2 fruit fly cellular contexts compared by ENCODE assay signal in genomic region chr3R:30756191-30756590, dm6.
TF ChIP-seq lines count a peak whose summit lies in the region.

No protein-coding gene starts in this region.

TF ChIP-seq in whole organism, prepupa, 60 proteins besides CTCF, POLR2A, EP300 and RAD21 (continues in another document):
- peak; percentile 2 for TF ChIP-seq Eip75B (GFP tag; optimal IDR thresholded peaks at IDR 0.05; lab: Kevin White, UChicago)
- TF ChIP-seq topi (GFP tag; optimal IDR thresholded peaks at IDR 0.05; lab: Kevin White, UChicago) = no peak
- TF ChIP-seq Eip78C (GFP tag; lab: Kevin White, UChicago) = peak; percentile 69
- no peak for TF ChIP-seq CG11902 (GFP tag; optimal IDR thresholded peaks at IDR 0.05; lab: Kevin White, UChicago)
- TF ChIP-seq Eip93F (GFP tag; optimal IDR thresholded peaks at IDR 0.05; lab: Kevin White, UChicago) = no peak
- TF ChIP-seq CG7368 (GFP tag; optimal IDR thresholded peaks at IDR 0.05; lab: Kevin White, UChicago) = no peak
- no peak for TF ChIP-seq net (GFP tag; optimal IDR thresholded peaks at IDR 0.05; lab: Kevin White, UChicago)
- TF ChIP-seq CG3919 (GFP tag; optimal IDR thresholded peaks at IDR 0.05; lab: Kevin White, UChicago) = peak; percentile 14
- TF ChIP-seq pdm3 (GFP tag; optimal IDR thresholded peaks at IDR 0.05; lab: Kevin White, UChicago) = peak; percentile 8
- TF ChIP-seq Blimp-1 (GFP tag; optimal IDR thresholded peaks at IDR 0.05; lab: Kevin White, UChicago) = no peak
- TF ChIP-seq Lpt (GFP tag; optimal IDR thresholded peaks at IDR 0.05; lab: Kevin White, UChicago) = no peak
- peak; percentile 0 for TF ChIP-seq esn (GFP tag; optimal IDR thresholded peaks at IDR 0.05; lab: Kevin White, UChicago)
- TF ChIP-seq Gug (GFP tag; IDR thresholded peaks at IDR 0.05; lab: Robert Waterston, UW) = no peak
- no peak for TF ChIP-seq CG6276 (GFP tag; optimal IDR thresholded peaks at IDR 0.05; lab: Kevin White, UChicago)
- TF ChIP-seq fkh (GFP tag; optimal IDR thresholded peaks at IDR 0.05; lab: Kevin White, UChicago) = no peak
- TF ChIP-seq CG32006 (GFP tag; optimal IDR thresholded peaks at IDR 0.05; lab: Kevin White, UChicago) = no peak
- no peak for TF ChIP-seq Sox102F (GFP tag; optimal IDR thresholded peaks at IDR 0.05; lab: Kevin White, UChicago)
- TF ChIP-seq Sox14 (GFP tag; optimal IDR thresholded peaks at IDR 0.05; lab: Kevin White, UChicago) = no peak
- TF ChIP-seq CG6808 (GFP tag; optimal IDR thresholded peaks at IDR 0.05; lab: Kevin White, UChicago) = no peak
- no peak for TF ChIP-seq CG9139 (GFP tag; optimal IDR thresholded peaks at IDR 0.05; lab: Kevin White, UChicago)
- no peak for TF ChIP-seq CG15336 (GFP tag; IDR thresholded peaks at IDR 0.05; lab: Robert Waterston, UW)
- no peak for TF ChIP-seq Met (GFP tag; optimal IDR thresholded peaks at IDR 0.05; lab: Kevin White, UChicago)
- TF ChIP-seq lz (GFP tag; optimal IDR thresholded peaks at IDR 0.05; lab: Kevin White, UChicago) = no peak
- TF ChIP-seq CG11294 (GFP tag; IDR thresholded peaks at IDR 0.05; lab: Robert Waterston, UW) = no peak
- peak; percentile 1 for TF ChIP-seq CG6792 (GFP tag; optimal IDR thresholded peaks at IDR 0.05; lab: Kevin White, UChicago)
- TF ChIP-seq CG34406 (GFP tag; optimal IDR thresholded peaks at IDR 0.05; lab: Kevin White, UChicago) = no peak
- TF ChIP-seq vri (GFP tag; optimal IDR thresholded peaks at IDR 0.05; lab: Kevin White, UChicago) = no peak
- TF ChIP-seq CG31627 (GFP tag; optimal IDR thresholded peaks at IDR 0.05; lab: Kevin White, UChicago) = peak; percentile 18
- no peak for TF ChIP-seq CG6854 (GFP tag; optimal IDR thresholded peaks at IDR 0.05; lab: Kevin White, UChicago)
- TF ChIP-seq CG8119 (GFP tag; IDR thresholded peaks at IDR 0.05; lab: Robert Waterston, UW) = no peak
- no peak for TF ChIP-seq CG16779 (tag; optimal IDR thresholded peaks at IDR 0.05; lab: Kevin White, UChicago)
- no peak for TF ChIP-seq Hr4 (GFP tag; optimal IDR thresholded peaks at IDR 0.05; lab: Kevin White, UChicago)
- no peak for TF ChIP-seq CG3032 (tag; optimal IDR thresholded peaks at IDR 0.05; lab: Kevin White, UChicago)
- TF ChIP-seq dac (GFP tag; optimal IDR thresholded peaks at IDR 0.05; lab: Kevin White, UChicago) = no peak
- no peak for TF ChIP-seq CG4318 (GFP tag; optimal IDR thresholded peaks at IDR 0.05; lab: Kevin White, UChicago)
- peak; percentile 11 for TF ChIP-seq CG10669 (GFP tag; optimal IDR thresholded peaks at IDR 0.05; lab: Kevin White, UChicago)
- no peak for TF ChIP-seq salr (GFP tag; optimal IDR thresholded peaks at IDR 0.05; lab: Kevin White, UChicago)
- TF ChIP-seq CG11762 (GFP tag; optimal IDR thresholded peaks at IDR 0.05; lab: Kevin White, UChicago; ENCODE audit: insufficient read depth) = no peak
- no peak for TF ChIP-seq cyc (GFP tag; optimal IDR thresholded peaks at IDR 0.05; lab: Kevin White, UChicago)
- TF ChIP-seq dsx (GFP tag; optimal IDR thresholded peaks at IDR 0.05; lab: Kevin White, UChicago; ENCODE audit: poor library complexity, severe bottlenecking) = peak; percentile 7
- peak; percentile 69 for TF ChIP-seq svp (GFP tag; lab: Kevin White, UChicago)
- no peak for TF ChIP-seq Sox15 (GFP tag; optimal IDR thresholded peaks at IDR 0.05; lab: Kevin White, UChicago)
- no peak for TF ChIP-seq ss (GFP tag; optimal IDR thresholded peaks at IDR 0.05; lab: Kevin White, UChicago)
- no peak for TF ChIP-seq achi (GFP tag; optimal IDR thresholded peaks at IDR 0.05; lab: Kevin White, UChicago)
- no peak for TF ChIP-seq CG8632 (GFP tag; optimal IDR thresholded peaks at IDR 0.05; lab: Kevin White, UChicago)
- TF ChIP-seq fd59A (GFP tag; optimal IDR thresholded peaks at IDR 0.05; lab: Kevin White, UChicago) = peak; percentile 4
- TF ChIP-seq Ets96B (tag; optimal IDR thresholded peaks at IDR 0.05; lab: Kevin White, UChicago) = peak; percentile 15
- TF ChIP-seq acj6 (GFP tag; optimal IDR thresholded peaks at IDR 0.05; lab: Kevin White, UChicago) = no peak
- TF ChIP-seq Ets21C (GFP tag; optimal IDR thresholded peaks at IDR 0.05; lab: Kevin White, UChicago) = no peak

TF ChIP-seq in whole organism, pupa, 21 proteins besides CTCF, POLR2A, EP300 and RAD21:
- TF ChIP-seq CG9948 (tag; optimal IDR thresholded peaks at IDR 0.05; lab: Kevin White, UChicago) (no peak), CG14655 (GFP tag; optimal IDR thresholded peaks at IDR 0.05; lab: Kevin White, UChicago) (no peak), CG17806 (tag; optimal IDR thresholded peaks at IDR 0.05; lab: Kevin White, UChicago) (peak; percentile 17), EcR (GFP tag; optimal IDR thresholded peaks at IDR 0.05; lab: Kevin White, UChicago) (peak; percentile 43), CG8159 (tag; optimal IDR thresholded peaks at IDR 0.05; lab: Kevin White, UChicago) (peak; percentile 7), CG15710 (tag; optimal IDR thresholded peaks at IDR 0.05; lab: Kevin White, UChicago) (peak; percentile 16)
TF ChIP-seq in whole organism, pupa: peak in this region for 4.
